Fruit fly (Drosophila melanogaster) whole organism, embryonic: Measurements from ENCODE around the gene CG31988.

Source experiments
- Blimp-1 ChIP-seq: fragments of 200-800 bp; sonication (Bioruptor generic); optimal IDR thresholded peaks from 3 replicates; lab custom pipeline; 2018; ENCODE audit warnings: missing biosample characterization, missing genetic modification characterization, mild to moderate bottlenecking, moderate library complexity, missing genetic modification reagents
- CG1024 ChIP-seq: fragments of 200-800 bp; sonication (Bioruptor generic); IDR thresholded peaks from 2 replicates; pipeline ENCODE4 v1.3.6; 2022; ENCODE audit warnings: missing biosample characterization, missing genetic modification characterization
- CG10274 ChIP-seq: fragments of 200-800 bp; sonication (Bioruptor generic); optimal IDR thresholded peaks from 3 replicates; lab custom pipeline; 2017; ENCODE audit warnings: missing biosample characterization, mild to moderate bottlenecking, missing genetic modification characterization
- CG10543 ChIP-seq: fragments of 200-800 bp; sonication (Bioruptor generic); optimal IDR thresholded peaks from 3 replicates; lab custom pipeline; 2017; ENCODE audit warnings: missing biosample characterization, mild to moderate bottlenecking, missing genetic modification characterization, moderate library complexity
- CG10959 ChIP-seq: fragments of 200-800 bp; sonication (Bioruptor generic); IDR thresholded peaks from 2 replicates; pipeline ENCODE4 v1.3.6; 2022; ENCODE audit warnings: missing biosample characterization, missing genetic modification characterization
- CG11093 ChIP-seq: fragments of 200-800 bp; sonication (Bioruptor generic); IDR thresholded peaks from 3 replicates; pipeline ENCODE4 v1.3.6; 2022; ENCODE audit warnings: missing biosample characterization, missing genetic modification characterization
- CG12219 ChIP-seq: fragments of 200-800 bp; sonication (Bioruptor generic); optimal IDR thresholded peaks from 3 replicates; lab custom pipeline; 2018; ENCODE audit warnings: missing biosample characterization, mild to moderate bottlenecking, missing genetic modification characterization
- CG12236 ChIP-seq: fragments of 200-800 bp; sonication (Bioruptor generic); optimal IDR thresholded peaks from 2 replicates; lab custom pipeline; 2016; ENCODE audit warnings: missing biosample characterization, missing genetic modification characterization
- CG12769 ChIP-seq: fragments of 200-800 bp; sonication (Bioruptor generic); optimal IDR thresholded peaks from 2 replicates; lab custom pipeline; 2019; ENCODE audit warnings: missing biosample characterization, mild to moderate bottlenecking, missing genetic modification characterization, moderate library complexity
- CG13624 ChIP-seq: fragments of 200-800 bp; sonication (Bioruptor generic); optimal IDR thresholded peaks from 2 replicates; lab custom pipeline; 2016; ENCODE audit warnings: missing biosample characterization, missing genetic modification characterization
- CG16813 ChIP-seq: fragments of 200-800 bp; sonication (Bioruptor generic); IDR thresholded peaks from 3 replicates; pipeline ENCODE4 v1.3.6; 2022; ENCODE audit warnings: missing biosample characterization, missing genetic modification characterization; ENCODE audit not compliant: partially characterized antibody
- CG2120 ChIP-seq: fragments of 200-800 bp; sonication (Bioruptor generic); optimal IDR thresholded peaks from 3 replicates; lab custom pipeline; 2016; ENCODE audit warnings: missing biosample characterization, missing genetic modification characterization
- CG2875 ChIP-seq: fragments of 200-800 bp; sonication (Bioruptor generic); optimal IDR thresholded peaks from 2 replicates; lab custom pipeline; 2017; ENCODE audit warnings: missing biosample characterization, mild to moderate bottlenecking, missing genetic modification characterization, missing genetic modification reagents
- CG3065 ChIP-seq: fragments of 200-800 bp; sonication (Bioruptor generic); optimal IDR thresholded peaks from 2 replicates; lab custom pipeline; 2016; ENCODE audit warnings: missing biosample characterization, missing genetic modification characterization
- CG31224 ChIP-seq: fragments of 200-800 bp; sonication (Bioruptor generic); IDR thresholded peaks from 2 replicates; pipeline ENCODE4 v1.3.6; 2022; ENCODE audit warnings: missing biosample characterization, missing genetic modification characterization
- CG3163 ChIP-seq: fragments of 200-800 bp; sonication (Bioruptor generic); optimal IDR thresholded peaks from 3 replicates; lab custom pipeline; 2016; ENCODE audit warnings: missing biosample characterization, missing genetic modification characterization
- CG3281 ChIP-seq: fragments of 200-800 bp; sonication (Bioruptor generic); optimal IDR thresholded peaks from 3 replicates; lab custom pipeline; 2017; ENCODE audit warnings: missing biosample characterization, mild to moderate bottlenecking, missing genetic modification characterization
- CG4617 ChIP-seq: fragments of 200-800 bp; sonication (Bioruptor generic); optimal IDR thresholded peaks from 3 replicates; lab custom pipeline; 2016; ENCODE audit warnings: missing biosample characterization, missing genetic modification characterization, borderline replicate concordance
- CG6175 ChIP-seq: fragments of 200-800 bp; sonication (Bioruptor generic); IDR thresholded peaks from 3 replicates; pipeline ENCODE4 v1.3.6; 2022; ENCODE audit warnings: missing biosample characterization, missing genetic modification characterization
- CG6791 ChIP-seq: fragments of 200-800 bp; sonication (Bioruptor generic); IDR thresholded peaks from 3 replicates; pipeline ENCODE4 v1.3.6; 2022; ENCODE audit warnings: missing biosample characterization, missing genetic modification characterization; ENCODE audit not compliant: partially characterized antibody
- CG7271 ChIP-seq: fragments of 200-800 bp; sonication (Bioruptor generic); optimal IDR thresholded peaks from 2 replicates; lab custom pipeline; 2018; ENCODE audit warnings: missing biosample characterization, mild to moderate bottlenecking, missing genetic modification characterization, moderate library complexity
- CG8388 ChIP-seq: fragments of 200-800 bp; sonication (Bioruptor generic); optimal IDR thresholded peaks from 2 replicates; lab custom pipeline; 2019; ENCODE audit warnings: missing biosample characterization, mild to moderate bottlenecking, missing genetic modification characterization, moderate library complexity
- CHES-1-like ChIP-seq: fragments of 200-800 bp; sonication (Bioruptor generic); optimal IDR thresholded peaks from 2 replicates; lab custom pipeline; 2016; ENCODE audit warnings: missing biosample characterization, missing genetic modification characterization
- CkIIα-i1 ChIP-seq: fragments of 200-800 bp; sonication (Bioruptor generic); IDR thresholded peaks from 2 replicates; pipeline ENCODE4 v1.3.6; 2022; ENCODE audit warnings: missing biosample characterization, missing genetic modification characterization
- CrebB ChIP-seq: fragments of 200-800 bp; sonication (Bioruptor generic); optimal IDR thresholded peaks from 3 replicates; lab custom pipeline; 2018; ENCODE audit warnings: missing biosample characterization, mild to moderate bottlenecking, missing genetic modification characterization
- Doc3 ChIP-seq: fragments of 200-800 bp; sonication (Bioruptor generic); IDR thresholded peaks from 3 replicates; pipeline ENCODE4 v1.3.6; 2022; ENCODE audit warnings: missing biosample characterization, missing genetic modification characterization; ENCODE audit not compliant: partially characterized antibody
- Hand ChIP-seq: fragments of 200-800 bp; sonication (Bioruptor generic); optimal IDR thresholded peaks from 2 replicates; lab custom pipeline; 2017; ENCODE audit warnings: mild to moderate bottlenecking, missing biosample characterization, missing genetic modification reagents, missing genetic modification characterization
- Hr51 ChIP-seq, 2 experiments: fragments of 200-800 bp; sonication (Bioruptor generic); optimal IDR thresholded peaks; 2 replicates in 1 of 2; 3 replicates in 1 of 2; lab custom pipeline; 2016 to 2018; ENCODE audit warnings: missing biosample characterization in 2 of 2, missing genetic modification characterization in 2 of 2, mild to moderate bottlenecking in 1 of 2, moderate library complexity in 1 of 2
- NC2β ChIP-seq: fragments of 200-800 bp; sonication (Bioruptor generic); optimal IDR thresholded peaks from 2 replicates; lab custom pipeline; 2016; ENCODE audit warnings: missing biosample characterization, missing genetic modification characterization
- Sox100B ChIP-seq: fragments of 200-800 bp; sonication (Bioruptor generic); optimal IDR thresholded peaks from 3 replicates; lab custom pipeline; 2018; ENCODE audit warnings: missing biosample characterization, mild to moderate bottlenecking, missing genetic modification characterization
- Sox102F ChIP-seq: fragments of 200-800 bp; sonication (Bioruptor generic); optimal IDR thresholded peaks from 2 replicates; lab custom pipeline; 2018; ENCODE audit warnings: missing biosample characterization, mild to moderate bottlenecking, missing genetic modification characterization, moderate library complexity
- Stat92E ChIP-seq, 3 experiments: fragments of >200 bp in 2 of 3; fragments of 200-800 bp in 1 of 3; sonication (Bioruptor generic) in 1 of 3; optimal IDR thresholded peaks; 2 replicates each; lab custom pipeline; 2017 to 2019; ENCODE audit warnings: missing biosample characterization in 3 of 3, missing genetic modification characterization in 3 of 3, mild to moderate bottlenecking in 1 of 3, moderate library complexity in 1 of 3
- Trl ChIP-seq, 3 experiments: fragments of >200 bp in 2 of 3; fragments of 200-800 bp in 1 of 3; sonication (Bioruptor generic) in 1 of 3; optimal IDR thresholded peaks; 2 replicates in 1 of 3; 3 replicates in 2 of 3; lab custom pipeline; 2016 to 2017; ENCODE audit warnings: missing biosample characterization in 1 of 3, missing genetic modification characterization in 1 of 3
- al ChIP-seq: fragments of 200-800 bp; sonication (Bioruptor generic); IDR thresholded peaks from 2 replicates; pipeline ENCODE4 v1.3.6; 2022; ENCODE audit warnings: missing biosample characterization, missing genetic modification characterization
- chm ChIP-seq: fragments of 200-800 bp; sonication (Bioruptor generic); IDR thresholded peaks from 2 replicates; pipeline ENCODE4 v1.3.6; 2022; ENCODE audit warnings: missing biosample characterization, missing genetic modification characterization
- croc ChIP-seq: fragments of 200-800 bp; sonication (Bioruptor generic); conservative IDR thresholded peaks from 3 replicates; pipeline ENCODE4 v1.3.6; 2022; ENCODE audit warnings: missing biosample characterization, missing genetic modification characterization
- disco-r ChIP-seq: fragments of 200-800 bp; sonication (Bioruptor generic); optimal IDR thresholded peaks from 2 replicates; lab custom pipeline; 2016; ENCODE audit warnings: missing biosample characterization, missing genetic modification characterization
- gem ChIP-seq: fragments of 200-800 bp; sonication (Bioruptor generic); optimal IDR thresholded peaks from 2 replicates; lab custom pipeline; 2019; ENCODE audit warnings: missing biosample characterization, mild to moderate bottlenecking, missing genetic modification characterization, moderate library complexity
- gfzf ChIP-seq: fragments of 200-800 bp; sonication (Bioruptor generic); optimal IDR thresholded peaks from 2 replicates; lab custom pipeline; 2016; ENCODE audit warnings: missing biosample characterization, mild to moderate bottlenecking, missing genetic modification characterization, moderate library complexity
- hb ChIP-seq: fragments of 200-800 bp; sonication (Bioruptor generic); IDR thresholded peaks from 3 replicates; pipeline ENCODE4 v1.3.6; 2022; ENCODE audit warnings: missing biosample characterization, missing genetic modification characterization; ENCODE audit not compliant: partially characterized antibody
- pfk ChIP-seq: fragments of 200-800 bp; sonication (Bioruptor generic); optimal IDR thresholded peaks from 2 replicates; lab custom pipeline; 2018; ENCODE audit warnings: missing biosample characterization, mild to moderate bottlenecking, missing genetic modification characterization, moderate library complexity
- schlank ChIP-seq: fragments of 200-800 bp; sonication (Bioruptor generic); optimal IDR thresholded peaks from 2 replicates; lab custom pipeline; 2018; ENCODE audit warnings: missing biosample characterization, mild to moderate bottlenecking, missing genetic modification characterization
- sima ChIP-seq: fragments of 200-800 bp; sonication (Bioruptor generic); optimal IDR thresholded peaks from 2 replicates; lab custom pipeline; 2016; ENCODE audit warnings: missing biosample characterization, missing genetic modification characterization
- slp2 ChIP-seq: fragments of 200-800 bp; sonication (Bioruptor generic); optimal IDR thresholded peaks from 2 replicates; lab custom pipeline; 2016; ENCODE audit warnings: missing biosample characterization, missing genetic modification characterization
- so ChIP-seq: fragments of 200-800 bp; sonication (Bioruptor generic); IDR thresholded peaks from 3 replicates; pipeline ENCODE4 v1.3.6; 2022; ENCODE audit warnings: missing biosample characterization, missing genetic modification characterization
- sqz ChIP-seq: fragments of 200-800 bp; sonication (Bioruptor generic); optimal IDR thresholded peaks from 3 replicates; lab custom pipeline; 2018; ENCODE audit warnings: missing biosample characterization, mild to moderate bottlenecking, missing genetic modification characterization
- sr ChIP-seq: fragments of 200-800 bp; sonication (Bioruptor generic); IDR thresholded peaks from 3 replicates; pipeline ENCODE4 v1.3.6; 2022; ENCODE audit warnings: missing biosample characterization, missing genetic modification characterization
- tll ChIP-seq, 2 experiments: fragments of 200-800 bp in 1 of 2; fragments of >200 bp in 1 of 2; sonication (Bioruptor generic) in 1 of 2; optimal IDR thresholded peaks; 2 replicates each; lab custom pipeline; 2017 to 2019; ENCODE audit warnings: missing biosample characterization in 2 of 2, missing genetic modification characterization in 2 of 2, mild to moderate bottlenecking in 1 of 2, moderate library complexity in 1 of 2
- unc-4 ChIP-seq: fragments of 200-800 bp; sonication (Bioruptor generic); IDR thresholded peaks from 2 replicates; pipeline ENCODE4 v1.3.6; 2022; ENCODE audit warnings: missing biosample characterization, missing genetic modification characterization; ENCODE audit not compliant: partially characterized antibody

Gene CG31988

DNA sequence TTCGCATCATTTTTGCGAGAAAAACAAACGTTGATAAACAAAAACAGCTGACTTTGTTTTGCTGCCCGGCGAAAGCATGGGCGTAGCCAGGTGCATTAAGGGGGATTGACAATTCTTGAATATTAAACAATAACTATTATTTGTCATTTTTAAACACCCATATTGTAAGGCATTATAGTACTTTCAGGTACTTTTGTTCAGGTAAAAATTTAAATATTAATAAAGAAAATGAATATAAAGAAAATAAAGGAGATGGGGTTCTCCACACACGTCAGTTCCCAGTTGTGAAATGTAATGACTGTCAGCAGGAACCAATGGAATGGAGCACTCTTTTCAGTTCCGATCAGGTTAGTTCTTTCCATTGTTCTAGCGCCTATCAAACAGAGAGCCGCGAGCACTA is 44.0 kb downstream of the CG31988 start, which contains the start of the genes Coq3 and Pld3 (continued):
- TF ChIP-seq schlank (tag; lab: Kevin White, UChicago) (peak; percentile 70), CG12236 (GFP tag; lab: Kevin White, UChicago) (no peak), CG8388 (peak; percentile 75), slp2 (GFP tag; lab: Kevin White, UChicago) (peak; percentile 48), CkIIα-i1 (GFP tag; lab: Robert Waterston, UW) (no peak), al (GFP tag; lab: Robert Waterston, UW) (peak; percentile 61), CG10274 (GFP tag; lab: Kevin White, UChicago) (peak; percentile 37), CG12769 (tag; lab: Kevin White, UChicago) (peak; percentile 79), CG12219 (peak; percentile 56), sqz (no peak), tll (GFP tag; optimal IDR thresholded peaks at IDR 0.05; lab: Kevin White, UChicago) (no peak), gem (tag; lab: Kevin White, UChicago) (peak; percentile 87), gfzf (GFP tag; lab: Kevin White, UChicago) (no peak), CG10959 (peak; percentile 46), so (GFP tag; lab: Robert Waterston, UW) (peak; percentile 68; the same call in 2 of the 3 replicates), CrebB (tag; lab: Kevin White, UChicago) (peak; percentile 60), Doc3 (GFP tag; lab: Robert Waterston, UW) (no peak), Stat92E (GFP tag; optimal IDR thresholded peaks at IDR 0.05; lab: Kevin White, UChicago) (no peak), sr (GFP tag; lab: Robert Waterston, UW) (0 out of 3 replicates have a peak, but pooled peaks have one; percentile 36), CG6791 (GFP tag; lab: Robert Waterston, UW) (no peak), disco-r (no peak), unc-4 (GFP tag; lab: Robert Waterston, UW) (no peak), Trl (optimal IDR thresholded peaks at IDR 0.05; lab: Kevin White, UChicago) (no peak), Trl (GFP tag; optimal IDR thresholded peaks at IDR 0.05; lab: Kevin White, UChicago) (peak; percentile 72), chm (GFP tag; lab: Robert Waterston, UW) (peak; percentile 72), sima (GFP tag; lab: Kevin White, UChicago) (no peak), CG13624 (GFP tag; lab: Kevin White, UChicago) (peak; percentile 69), Sox100B (GFP tag; lab: Kevin White, UChicago) (peak; percentile 69), Blimp-1 (peak; percentile 79), CG11093 (peak; percentile 68), CG3281 (GFP tag; lab: Kevin White, UChicago) (peak; percentile 84), Hr51 (GFP tag; optimal IDR thresholded peaks at IDR 0.05; lab: Kevin White, UChicago) (peak; percentile 69 to 82), NC2β (GFP tag; lab: Kevin White, UChicago) (peak; percentile 60), CG3163 (GFP tag; lab: Kevin White, UChicago) (peak; percentile 7), CG10543 (GFP tag; lab: Kevin White, UChicago) (peak; percentile 65), CG1024 (GFP tag; lab: Robert Waterston, UW) (peak; percentile 67), CG2875 (peak; percentile 71), CG3065 (peak; percentile 52), CG2120 (GFP tag; lab: Kevin White, UChicago) (peak; percentile 91), croc (GFP tag; lab: Robert Waterston, UW) (peak; percentile 60), CG7271 (peak; percentile 60), CG4617 (GFP tag; lab: Kevin White, UChicago) (peak; percentile 50), CG16813 (GFP tag; lab: Robert Waterston, UW) (no peak), pfk (GFP tag; lab: Kevin White, UChicago) (peak; percentile 94), hb (GFP tag; lab: Robert Waterston, UW) (no peak), CHES-1-like (GFP tag; lab: Kevin White, UChicago) (peak; percentile 68), CG31224 (peak; percentile 60; the same call in 1 of the 2 replicates), Sox102F (GFP tag; lab: Kevin White, UChicago) (peak; percentile 87), CG6175 (GFP tag; lab: Robert Waterston, UW) (no peak), Hand (peak; percentile 48)
